Fruit fly (Drosophila melanogaster) whole organism, embryonic: ENCODE results near the gene tws.
A peak's percentile ranks its signal among the peaks of the same experiment; 100 is the strongest.

ENCODE experiments used
- Atf6 ChIP-seq: fragments of 200-800 bp; sonication (Bioruptor generic); IDR thresholded peaks from 2 replicates; pipeline ENCODE4 v1.3.6; 2022; ENCODE audit warnings: missing biosample characterization, missing genetic modification characterization
- CG1024 ChIP-seq: fragments of 200-800 bp; sonication (Bioruptor generic); IDR thresholded peaks from 2 replicates; pipeline ENCODE4 v1.3.6; 2022; ENCODE audit warnings: missing biosample characterization, missing genetic modification characterization
- CG11560 ChIP-seq: fragments of 200-800 bp; sonication (Bioruptor generic); IDR thresholded peaks from 3 replicates; pipeline ENCODE4 v1.3.6; 2022; ENCODE audit warnings: missing biosample characterization, missing genetic modification characterization
- CG13287 ChIP-seq: fragments of 200-800 bp; sonication (Bioruptor generic); IDR thresholded peaks from 2 replicates; pipeline ENCODE4 v1.3.6; 2022; ENCODE audit warnings: missing biosample characterization, missing genetic modification characterization; ENCODE audit not compliant: partially characterized antibody
- CG13894 ChIP-seq: fragments of 200-800 bp; sonication (Bioruptor generic); optimal IDR thresholded peaks from 3 replicates; lab custom pipeline; 2018; ENCODE audit warnings: missing biosample characterization, mild to moderate bottlenecking, missing genetic modification characterization, moderate library complexity
- CG14014 ChIP-seq: fragments of 200-800 bp; sonication (Bioruptor generic); IDR thresholded peaks from 2 replicates; pipeline ENCODE4 v1.3.6; 2022; ENCODE audit warnings: missing biosample characterization, missing genetic modification characterization
- CG1832 ChIP-seq: fragments of 200-800 bp; sonication (Bioruptor generic); optimal IDR thresholded peaks from 2 replicates; lab custom pipeline; 2017; ENCODE audit warnings: missing biosample characterization, mild to moderate bottlenecking, missing genetic modification characterization, inconsistent platforms
- CG31441 ChIP-seq: fragments of 200-800 bp; sonication (Bioruptor generic); IDR thresholded peaks from 2 replicates; pipeline ENCODE4 v1.3.6; 2022; ENCODE audit warnings: missing biosample characterization, missing genetic modification characterization
- CG34224 ChIP-seq: fragments of 200-800 bp; sonication (Bioruptor generic); IDR thresholded peaks from 3 replicates; pipeline ENCODE4 v1.3.6; 2022; ENCODE audit warnings: missing biosample characterization, missing genetic modification characterization; ENCODE audit not compliant: partially characterized antibody
- CG3995 ChIP-seq: fragments of 200-800 bp; sonication (Bioruptor generic); optimal IDR thresholded peaks from 3 replicates; lab custom pipeline; 2016; ENCODE audit warnings: missing biosample characterization, missing genetic modification characterization
- CG42726 ChIP-seq: fragments of 200-800 bp; sonication (Bioruptor generic); IDR thresholded peaks from 2 replicates; pipeline ENCODE4 v1.3.6; 2022; ENCODE audit warnings: missing biosample characterization, missing genetic modification characterization; ENCODE audit not compliant: partially characterized antibody
- CG5953 ChIP-seq: fragments of 200-800 bp; sonication (Bioruptor generic); IDR thresholded peaks from 2 replicates; pipeline ENCODE4 v1.3.6; 2022; ENCODE audit warnings: missing biosample characterization, missing genetic modification characterization
- CG6813 ChIP-seq: fragments of 200-800 bp; sonication (Bioruptor generic); optimal IDR thresholded peaks from 2 replicates; lab custom pipeline; 2017; ENCODE audit warnings: missing biosample characterization, missing genetic modification characterization, mild to moderate bottlenecking, moderate library complexity, missing genetic modification reagents
- CG9932 ChIP-seq: fragments of 200-800 bp; sonication (Bioruptor generic); IDR thresholded peaks from 2 replicates; pipeline ENCODE4 v1.3.6; 2022; ENCODE audit warnings: missing biosample characterization, missing genetic modification characterization
- CHES-1-like ChIP-seq: fragments of 200-800 bp; sonication (Bioruptor generic); optimal IDR thresholded peaks from 2 replicates; lab custom pipeline; 2016; ENCODE audit warnings: missing biosample characterization, missing genetic modification characterization
- Dbx ChIP-seq: fragments of 200-800 bp; sonication (Bioruptor generic); IDR thresholded peaks from 3 replicates; pipeline ENCODE4 v1.3.6; 2022; ENCODE audit warnings: missing biosample characterization, missing genetic modification characterization
- Doc3 ChIP-seq: fragments of 200-800 bp; sonication (Bioruptor generic); IDR thresholded peaks from 3 replicates; pipeline ENCODE4 v1.3.6; 2022; ENCODE audit warnings: missing biosample characterization, missing genetic modification characterization; ENCODE audit not compliant: partially characterized antibody
- GATAe ChIP-seq: fragments of 200-800 bp; sonication (Bioruptor generic); conservative IDR thresholded peaks from 2 replicates; pipeline ENCODE4 v1.3.6; 2022; ENCODE audit warnings: missing biosample characterization, missing genetic modification characterization
- Jarid2 ChIP-seq: fragments of 200-800 bp; sonication (Bioruptor generic); optimal IDR thresholded peaks from 3 replicates; lab custom pipeline; 2017; ENCODE audit warnings: mild to moderate bottlenecking, missing biosample characterization, missing genetic modification reagents, missing genetic modification characterization
- Mad ChIP-seq: fragments of 200-800 bp; sonication (Bioruptor generic); optimal IDR thresholded peaks from 2 replicates; lab custom pipeline; 2016; ENCODE audit warnings: missing biosample characterization, missing genetic modification characterization
- Myb ChIP-seq: fragments of 200-800 bp; sonication (Bioruptor generic); optimal IDR thresholded peaks from 2 replicates; lab custom pipeline; 2016; ENCODE audit warnings: missing biosample characterization, missing genetic modification characterization
- Neu2 ChIP-seq: fragments of 200-800 bp; sonication (Bioruptor generic); optimal IDR thresholded peaks from 3 replicates; lab custom pipeline; 2016; ENCODE audit warnings: missing biosample characterization, missing genetic modification characterization, borderline replicate concordance
- Spps ChIP-seq: fragments of 200-800 bp; sonication (Bioruptor generic); optimal IDR thresholded peaks from 2 replicates; lab custom pipeline; 2018; ENCODE audit warnings: missing biosample characterization, mild to moderate bottlenecking, missing genetic modification characterization
- Sry-δ ChIP-seq: fragments of 200-800 bp; sonication (Bioruptor generic); optimal IDR thresholded peaks from 2 replicates; lab custom pipeline; 2016; ENCODE audit warnings: missing biosample characterization, missing genetic modification characterization
- Xbp1 ChIP-seq: fragments of 200-800 bp; sonication (Bioruptor generic); optimal IDR thresholded peaks from 3 replicates; lab custom pipeline; 2016; ENCODE audit warnings: missing biosample characterization, mild to moderate bottlenecking, missing genetic modification characterization
- cg ChIP-seq: fragments of 200-800 bp; sonication (Bioruptor generic); optimal IDR thresholded peaks from 3 replicates; lab custom pipeline; 2019; ENCODE audit warnings: missing biosample characterization, mild to moderate bottlenecking, missing genetic modification characterization, moderate library complexity
- crp ChIP-seq, 2 experiments: fragments of 200-800 bp; sonication (Bioruptor generic); optimal IDR thresholded peaks; 2 replicates in 1 of 2; 3 replicates in 1 of 2; lab custom pipeline; 2017; ENCODE audit warnings: missing biosample characterization in 2 of 2, missing genetic modification characterization in 2 of 2, mild to moderate bottlenecking in 1 of 2, moderate library complexity in 1 of 2
- gro ChIP-seq: fragments of 200-800 bp; sonication (Bioruptor generic); optimal IDR thresholded peaks from 2 replicates; lab custom pipeline; 2016; ENCODE audit warnings: missing biosample characterization, missing genetic modification characterization
- her ChIP-seq: fragments of 200-800 bp; sonication (Bioruptor generic); optimal IDR thresholded peaks from 2 replicates; lab custom pipeline; 2016; ENCODE audit warnings: missing biosample characterization, missing genetic modification characterization
- kay ChIP-seq: fragments of 200-800 bp; sonication (Bioruptor generic); optimal IDR thresholded peaks from 2 replicates; lab custom pipeline; 2016; ENCODE audit warnings: missing biosample characterization, missing genetic modification characterization
- kni ChIP-seq: fragments of 200-800 bp; sonication (Bioruptor generic); optimal IDR thresholded peaks from 3 replicates; lab custom pipeline; 2017; ENCODE audit warnings: mild to moderate bottlenecking, missing biosample characterization, missing genetic modification reagents, missing genetic modification characterization
- knrl ChIP-seq: fragments of 200-800 bp; sonication (Bioruptor generic); IDR thresholded peaks from 3 replicates; pipeline ENCODE4 v1.3.6; 2022; ENCODE audit warnings: missing biosample characterization, missing genetic modification characterization; ENCODE audit not compliant: partially characterized antibody
- oc ChIP-seq: fragments of 200-800 bp; sonication (Bioruptor generic); optimal IDR thresholded peaks from 2 replicates; lab custom pipeline; 2018; ENCODE audit warnings: missing biosample characterization, mild to moderate bottlenecking, missing genetic modification characterization, moderate library complexity
- pan ChIP-seq, 4 experiments: fragments of >200 bp in 3 of 4; fragments of 200-800 bp in 1 of 4; sonication (Bioruptor generic) in 1 of 4; optimal IDR thresholded peaks in 3 of 4; IDR thresholded peaks in 1 of 4; 2 replicates each; pipeline versions ENCODE4 v1.3.6 to Lab custom; 2017 to 2022; ENCODE audit warnings: missing biosample characterization in 2 of 4, missing genetic modification characterization in 2 of 4, mixed read lengths in 1 of 4
- sim ChIP-seq: fragments of 200-800 bp; sonication (Bioruptor generic); IDR thresholded peaks from 2 replicates; pipeline ENCODE4 v1.3.6; 2022; ENCODE audit warnings: missing biosample characterization, missing genetic modification characterization
- slbo ChIP-seq: fragments of 200-800 bp; sonication (Bioruptor generic); IDR thresholded peaks from 2 replicates; pipeline ENCODE4 v1.3.6; 2022; ENCODE audit warnings: missing biosample characterization, missing genetic modification characterization
- sna ChIP-seq: fragments of 200-800 bp; sonication (Bioruptor generic); IDR thresholded peaks from 2 replicates; pipeline ENCODE4 v1.3.6; 2022; ENCODE audit warnings: missing biosample characterization, missing genetic modification characterization; ENCODE audit not compliant: partially characterized antibody
- toy ChIP-seq: fragments of 200-800 bp; sonication (Bioruptor generic); IDR thresholded peaks from 2 replicates; pipeline ENCODE4 v1.3.6; 2022; ENCODE audit warnings: missing biosample characterization, missing genetic modification characterization
- zen ChIP-seq: fragments of 200-800 bp; sonication (Bioruptor generic); optimal IDR thresholded peaks from 3 replicates; lab custom pipeline; 2018; ENCODE audit warnings: missing biosample characterization, mild to moderate bottlenecking, missing genetic modification characterization, moderate library complexity

tws gene

dm6 chr3R:10093252-10094030 lies 46.1 kb downstream of the tws start (continued):
- TF ChIP-seq CG9932 (GFP tag; lab: Robert Waterston, UW) (0 out of 2 replicates have a peak, but pooled peaks have one; percentile 22), Xbp1 (GFP tag; lab: Kevin White, UChicago) (peak; percentile 27), CG42726 (GFP tag; lab: Robert Waterston, UW) (0 out of 2 replicates have a peak, but pooled peaks have one; percentile 17), CG13894 (peak; percentile 27), CG31441 (GFP tag; lab: Robert Waterston, UW) (peak; percentile 21; the same call in 1 of the 2 replicates), Spps (no peak), crp (GFP tag; optimal IDR thresholded peaks at IDR 0.05; lab: Kevin White, UChicago) (peak in 1 of 2 experiments; percentile 58), sna (GFP tag; lab: Robert Waterston, UW) (0 out of 2 replicates have a peak, but pooled peaks have one; percentile 19), CG1832 (GFP tag; lab: Kevin White, UChicago) (peak; percentile 55), CG34224 (peak; percentile 27; the same call in 1 of the 3 replicates), CG6813 (peak; percentile 50), CG5953 (0 out of 2 replicates have a peak, but pooled peaks have one; percentile 44), Myb (GFP tag; lab: Kevin White, UChicago) (no peak), CG14014 (GFP tag; lab: Robert Waterston, UW) (peak; percentile 42; the same call in 1 of the 2 replicates), CHES-1-like (GFP tag; lab: Kevin White, UChicago) (no peak), GATAe (GFP tag; lab: Robert Waterston, UW) (no peak), kay (peak; percentile 29), sim (GFP tag; lab: Robert Waterston, UW) (no peak), CG13287 (GFP tag; lab: Robert Waterston, UW) (peak; percentile 44), CG1024 (GFP tag; lab: Robert Waterston, UW) (no peak), cg (GFP tag; lab: Kevin White, UChicago) (peak; percentile 87), CG11560 (tag; lab: Robert Waterston, UW) (no peak), Jarid2 (GFP tag; lab: Kevin White, UChicago) (peak; percentile 88), gro (GFP tag; lab: Kevin White, UChicago) (peak; percentile 27), pan (optimal IDR thresholded peaks at IDR 0.05; lab: Kevin White, UChicago) (no peak), pan (GFP tag; optimal IDR thresholded peaks at IDR 0.05 in 1 of 2, IDR thresholded peaks at IDR 0.05 in 1 of 2) (peak in 1 of 2 experiments; percentile 14), zen (tag; lab: Kevin White, UChicago) (no peak), slbo (GFP tag; lab: Robert Waterston, UW) (0 out of 2 replicates have a peak, but pooled peaks have one; percentile 11), Sry-δ (no peak), knrl (GFP tag; lab: Robert Waterston, UW) (0 out of 3 replicates have a peak, but pooled peaks have one; percentile 35), Doc3 (GFP tag; lab: Robert Waterston, UW) (no peak), Dbx (GFP tag; lab: Robert Waterston, UW) (peak; percentile 40; the same call in 1 of the 3 replicates), CG3995 (GFP tag; lab: Kevin White, UChicago) (no peak), Neu2 (GFP tag; lab: Kevin White, UChicago) (no peak), toy (GFP tag; lab: Robert Waterston, UW) (no peak), Mad (GFP tag; lab: Kevin White, UChicago) (peak; percentile 1), kni (GFP tag; lab: Kevin White, UChicago) (peak; percentile 32), oc (tag; lab: Kevin White, UChicago) (peak; percentile 14), Atf6 (GFP tag; lab: Robert Waterston, UW) (no peak), her (GFP tag; lab: Kevin White, UChicago) (peak; percentile 20)
